Worm (Caenorhabditis elegans): ENCODE data around the gene F55C5.17.

DNA sequence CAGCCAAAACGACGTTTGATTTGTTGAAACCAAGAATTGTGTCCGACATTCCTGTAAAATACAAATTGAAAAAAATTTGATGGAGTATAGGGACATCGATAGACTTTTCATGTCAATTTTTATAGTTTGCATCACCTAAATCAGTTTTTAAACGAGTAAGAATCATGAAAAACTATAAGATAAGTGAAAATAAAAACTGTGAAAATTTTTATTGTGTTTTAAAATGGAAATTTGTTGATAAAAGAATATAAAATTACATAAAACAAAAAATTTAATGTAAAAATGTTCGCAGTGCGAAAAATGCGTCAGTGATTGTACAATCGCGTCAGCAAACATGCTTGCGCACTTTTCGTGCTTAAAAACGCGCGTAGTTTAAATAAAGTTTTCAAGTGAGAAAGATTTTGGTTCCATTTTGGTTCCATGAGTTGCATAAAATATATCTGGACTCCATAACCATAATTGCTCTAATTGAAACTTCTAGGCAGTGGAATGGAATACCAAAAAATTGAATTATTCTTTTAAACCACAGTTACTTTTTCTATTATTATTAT is 41.2 kb downstream of the F55C5.17 start, which contains the start of gene tomm-20:
- TF ChIP-seq nhr-12 (tag; optimal IDR thresholded peaks at IDR 0.05) (no peak), egl-27 (tag; optimal IDR thresholded peaks at IDR 0.05) (peak; percentile 89), ceh-16 (tag; optimal IDR thresholded peaks at IDR 0.05) (peak; percentile 55), snpc-4 (tag; optimal IDR thresholded peaks at IDR 0.05) (peak; percentile 85), lsy-2 (tag; optimal IDR thresholded peaks at IDR 0.05) (peak; percentile 91 to 97), ztf-11 (tag; optimal IDR thresholded peaks at IDR 0.05) (no peak), mdl-1 (tag; optimal IDR thresholded peaks at IDR 0.05) (peak in 1 of 2 experiments; percentile 62), F13H6.1 (tag; optimal IDR thresholded peaks at IDR 0.05) (peak; percentile 90), ama-1 (optimal IDR thresholded peaks at IDR 0.05) (peak; percentile 73), ceh-82 (tag; optimal IDR thresholded peaks at IDR 0.05) (no peak), ztf-4 (tag; optimal IDR thresholded peaks at IDR 0.05) (peak; percentile 61), unc-62 (GFP tag; optimal IDR thresholded peaks at IDR 0.05) (peak; percentile 60), fos-1 (tag; optimal IDR thresholded peaks at IDR 0.05) (peak; percentile 68)

All from whole organism, L2 larva.